Worm (Caenorhabditis elegans) whole organism, L4 larva: ENCODE measurements around the gene nspc-17.

ENCODE experiments used
- ama-1 ChIP-seq: fragments of 150-350 bp; optimal IDR thresholded peaks from 2 replicates; lab custom pipeline; 2014; ENCODE audit warnings: inconsistent platforms, mixed read lengths
- attf-4 ChIP-seq: sonication (generic microtip); optimal IDR thresholded peaks from 3 replicates; lab custom pipeline; 2017; ENCODE audit warnings: missing biosample characterization, missing genetic modification characterization
- nhr-76 ChIP-seq: fragments of 150-350 bp; optimal IDR thresholded peaks from 2 replicates; lab custom pipeline; 2014; ENCODE audit warnings: missing biosample characterization, missing genetic modification characterization
- ztf-7 ChIP-seq: fragments of 150-350 bp; optimal IDR thresholded peaks from 2 replicates; lab custom pipeline; 2014; ENCODE audit warnings: missing biosample characterization, missing genetic modification characterization

DNA sequence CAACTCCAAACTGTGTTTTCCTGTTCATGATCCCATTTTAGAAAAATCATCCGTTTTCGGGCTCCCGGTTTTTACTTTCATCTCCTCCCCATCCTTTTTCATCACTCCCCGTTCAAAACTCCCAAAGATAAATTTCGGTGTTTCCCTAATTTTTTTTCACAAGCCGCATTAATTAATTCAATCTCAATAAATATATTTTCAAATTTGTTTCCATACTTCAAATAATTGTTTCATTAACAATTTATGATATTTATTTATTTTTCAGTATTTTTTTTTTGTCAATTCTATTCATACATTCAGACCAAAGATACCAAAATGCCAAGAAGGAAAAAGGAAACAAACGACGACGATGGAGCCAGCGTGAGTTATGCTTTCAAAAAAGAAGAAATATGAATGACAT, 4.5 kb downstream of the nspc-17 start, which contains the start of gene D1025.1:
- TF ChIP-seq ama-1 (lab: Kevin White, UChicago) = no peak
- TF ChIP-seq ztf-7 (tag; lab: Kevin White, UChicago) = no peak
- no peak for TF ChIP-seq attf-4 (tag; lab: Kevin White, UChicago)
- TF ChIP-seq nhr-76 (tag; lab: Kevin White, UChicago) = no peak
